Fruit fly (Drosophila melanogaster) whole organism, adult: ENCODE results near the gene CG12105.

Experiments
- CG11617 ChIP-seq: fragments of 200-800 bp; sonication (Bioruptor generic); optimal IDR thresholded peaks from 2 replicates; lab custom pipeline; 2017; ENCODE audit warnings: mild to moderate bottlenecking, missing biosample characterization, missing genetic modification reagents, missing genetic modification characterization
- CG1620 ChIP-seq: fragments of 200-800 bp; sonication (Bioruptor generic); optimal IDR thresholded peaks from 2 replicates; lab custom pipeline; 2016; ENCODE audit warnings: missing biosample characterization, missing genetic modification characterization
- CG33017 ChIP-seq: fragments of 200-800 bp; sonication (Bioruptor generic); optimal IDR thresholded peaks from 2 replicates; lab custom pipeline; 2018; ENCODE audit warnings: missing biosample characterization, mild to moderate bottlenecking, missing genetic modification characterization, moderate library complexity
- CG7045 ChIP-seq: fragments of 200-800 bp; sonication (Bioruptor generic); optimal IDR thresholded peaks from 2 replicates; lab custom pipeline; 2017; ENCODE audit warnings: missing biosample characterization, mild to moderate bottlenecking, missing genetic modification characterization
- Clk ChIP-seq: fragments of 200-800 bp; sonication (Bioruptor generic); optimal IDR thresholded peaks from 2 replicates; lab custom pipeline; 2017; ENCODE audit warnings: missing biosample characterization, missing genetic modification characterization
- cnc ChIP-seq, 2 experiments: fragments of >200 bp; optimal IDR thresholded peaks; 2 replicates each; lab custom pipeline; 2017
- kay ChIP-seq: fragments of 200-800 bp; sonication (Bioruptor generic); peaks from one replicate; lab custom pipeline; 2016; ENCODE audit warnings: missing biosample characterization, missing genetic modification characterization, borderline replicate concordance
- pad ChIP-seq: fragments of 200-800 bp; sonication (Bioruptor generic); optimal IDR thresholded peaks from 3 replicates; lab custom pipeline; 2017; ENCODE audit warnings: missing biosample characterization, missing genetic modification characterization, mild to moderate bottlenecking, moderate library complexity, missing genetic modification reagents

- TF ChIP-seq Clk (GFP tag; lab: Kevin White, UChicago): no peak
- TF ChIP-seq pad (GFP tag; lab: Kevin White, UChicago): no peak
- TF ChIP-seq CG33017 (tag; lab: Kevin White, UChicago): peak; percentile 52
- TF ChIP-seq kay (GFP tag; lab: Kevin White, UChicago): no peak
- TF ChIP-seq CG1620 (GFP tag; lab: Kevin White, UChicago): no peak
- no peak for TF ChIP-seq cnc (optimal IDR thresholded peaks at IDR 0.05; lab: Kevin White, UChicago)
- TF ChIP-seq CG11617 (GFP tag; lab: Kevin White, UChicago): peak; percentile 16
- TF ChIP-seq CG7045 (GFP tag; lab: Kevin White, UChicago): no peak
Measured at dm6 chr3L:1652700-1653200, 37.1 kb upstream of the CG12105 start, which contains the start of the genes CG7970 and Vta1.
